Fruit fly (Drosophila melanogaster) whole organism, embryonic: ENCODE data around the gene CG31459.

Experiments
- Awh ChIP-seq: fragments of 200-800 bp; sonication (Bioruptor generic); IDR thresholded peaks from 2 replicates; pipeline ENCODE4, ENCODE4 v1.3.6; 2022; ENCODE audit warnings: missing biosample characterization, missing genetic modification characterization
- CG10565 ChIP-seq: fragments of 200-800 bp; sonication (Bioruptor generic); optimal IDR thresholded peaks from 3 replicates; lab custom pipeline; 2016; ENCODE audit warnings: missing biosample characterization, mild to moderate bottlenecking, missing genetic modification characterization
- CG10979 ChIP-seq: fragments of 200-800 bp; sonication (Bioruptor generic); optimal IDR thresholded peaks from 2 replicates; lab custom pipeline; 2018; ENCODE audit warnings: missing biosample characterization, mild to moderate bottlenecking, missing genetic modification characterization, moderate library complexity
- CG11093 ChIP-seq: fragments of 200-800 bp; sonication (Bioruptor generic); IDR thresholded peaks from 3 replicates; pipeline ENCODE4 v1.3.6; 2022; ENCODE audit warnings: missing biosample characterization, missing genetic modification characterization
- CG12744 ChIP-seq: fragments of 200-800 bp; sonication (Bioruptor generic); optimal IDR thresholded peaks from 2 replicates; lab custom pipeline; 2016; ENCODE audit warnings: missing biosample characterization, missing genetic modification characterization
- CG13775 ChIP-seq: fragments of 200-800 bp; sonication (Bioruptor generic); optimal IDR thresholded peaks from 3 replicates; lab custom pipeline; 2017; ENCODE audit warnings: missing biosample characterization, mild to moderate bottlenecking, missing genetic modification characterization
- CG13894 ChIP-seq: fragments of 200-800 bp; sonication (Bioruptor generic); optimal IDR thresholded peaks from 3 replicates; lab custom pipeline; 2018; ENCODE audit warnings: missing biosample characterization, mild to moderate bottlenecking, missing genetic modification characterization, moderate library complexity
- CG14710 ChIP-seq: fragments of 200-800 bp; sonication (Bioruptor generic); optimal IDR thresholded peaks from 3 replicates; lab custom pipeline; 2019; ENCODE audit warnings: missing biosample characterization, mild to moderate bottlenecking, missing genetic modification characterization, moderate library complexity
- CG14965 ChIP-seq: fragments of 200-800 bp; sonication (Bioruptor generic); optimal IDR thresholded peaks from 2 replicates; lab custom pipeline; 2016; ENCODE audit warnings: missing biosample characterization, missing genetic modification characterization, borderline replicate concordance
- CG15073 ChIP-seq: fragments of 200-800 bp; sonication (Bioruptor generic); optimal IDR thresholded peaks from 2 replicates; lab custom pipeline; 2016; ENCODE audit warnings: missing biosample characterization, missing genetic modification characterization
- CG17186 ChIP-seq: fragments of 200-800 bp; sonication (Bioruptor generic); optimal IDR thresholded peaks from 3 replicates; lab custom pipeline; 2017; ENCODE audit warnings: missing biosample characterization, missing genetic modification reagents, missing genetic modification characterization
- CG2889 ChIP-seq: fragments of 200-800 bp; sonication (Bioruptor generic); IDR thresholded peaks from 3 replicates; pipeline ENCODE4 v1.3.6; 2022; ENCODE audit warnings: missing biosample characterization, missing genetic modification characterization
- CG33557 ChIP-seq: fragments of 200-800 bp; sonication (Bioruptor generic); optimal IDR thresholded peaks from 2 replicates; lab custom pipeline; 2019; ENCODE audit warnings: missing biosample characterization, mild to moderate bottlenecking, missing genetic modification characterization, moderate library complexity
- CG3847 ChIP-seq: fragments of 200-800 bp; sonication (Bioruptor generic); IDR thresholded peaks from 2 replicates; pipeline ENCODE4 v1.3.6; 2022; ENCODE audit warnings: missing biosample characterization, missing genetic modification characterization
- CG4730 ChIP-seq: fragments of 200-800 bp; sonication (Bioruptor generic); IDR thresholded peaks from 2 replicates; pipeline ENCODE4 v1.3.6; 2022; ENCODE audit warnings: missing biosample characterization, missing genetic modification characterization
- CG5180 ChIP-seq: fragments of 200-800 bp; sonication (Bioruptor generic); optimal IDR thresholded peaks from 3 replicates; lab custom pipeline; 2017; ENCODE audit warnings: missing biosample characterization, missing genetic modification characterization, mild to moderate bottlenecking, moderate library complexity, missing genetic modification reagents
- CG5953 ChIP-seq: fragments of 200-800 bp; sonication (Bioruptor generic); IDR thresholded peaks from 2 replicates; pipeline ENCODE4 v1.3.6; 2022; ENCODE audit warnings: missing biosample characterization, missing genetic modification characterization
- CG6683 ChIP-seq: fragments of 200-800 bp; sonication (Bioruptor generic); optimal IDR thresholded peaks from 2 replicates; lab custom pipeline; 2017; ENCODE audit warnings: missing biosample characterization, mild to moderate bottlenecking, missing genetic modification characterization, missing genetic modification reagents
- CG6791 ChIP-seq: fragments of 200-800 bp; sonication (Bioruptor generic); IDR thresholded peaks from 3 replicates; pipeline ENCODE4 v1.3.6; 2022; ENCODE audit warnings: missing biosample characterization, missing genetic modification characterization; ENCODE audit not compliant: partially characterized antibody
- CG7372 ChIP-seq: fragments of 200-800 bp; sonication (Bioruptor generic); IDR thresholded peaks from 2 replicates; pipeline ENCODE4 v1.3.6; 2022; ENCODE audit warnings: missing biosample characterization, missing genetic modification characterization
- CG8281 ChIP-seq: fragments of 200-800 bp; sonication (Bioruptor generic); optimal IDR thresholded peaks from 2 replicates; lab custom pipeline; 2018; ENCODE audit warnings: missing biosample characterization, mild to moderate bottlenecking, missing genetic modification characterization, moderate library complexity
- CG9609 ChIP-seq: fragments of 200-800 bp; sonication (Bioruptor generic); optimal IDR thresholded peaks from 3 replicates; lab custom pipeline; 2016; ENCODE audit warnings: missing biosample characterization, missing genetic modification characterization
- Chrac-16 ChIP-seq: fragments of 200-800 bp; sonication (Bioruptor generic); optimal IDR thresholded peaks from 3 replicates; lab custom pipeline; 2016; ENCODE audit warnings: missing biosample characterization, missing genetic modification characterization
- D19A ChIP-seq: fragments of 200-800 bp; optimal IDR thresholded peaks from 3 replicates; lab custom pipeline; 2019; ENCODE audit warnings: missing biosample characterization, mild to moderate bottlenecking, missing genetic modification characterization, moderate library complexity
- ERR ChIP-seq: fragments of 200-800 bp; sonication (Bioruptor generic); optimal IDR thresholded peaks from 2 replicates; lab custom pipeline; 2016; ENCODE audit warnings: missing biosample characterization, missing genetic modification characterization
- Eip74EF ChIP-seq, 2 experiments: fragments of 200-800 bp in 1 of 2; fragments of >200 bp in 1 of 2; sonication (Bioruptor generic) in 1 of 2; optimal IDR thresholded peaks; 2 replicates each; lab custom pipeline; 2017 to 2019; ENCODE audit warnings: missing biosample characterization in 2 of 2, missing genetic modification characterization in 2 of 2, mild to moderate bottlenecking in 1 of 2, moderate library complexity in 1 of 2
- Fer3 ChIP-seq: fragments of 200-800 bp; sonication (Bioruptor generic); optimal IDR thresholded peaks from 2 replicates; lab custom pipeline; 2018; ENCODE audit warnings: missing biosample characterization, mild to moderate bottlenecking, missing genetic modification characterization, moderate library complexity
- HmgD ChIP-seq: fragments of 200-800 bp; sonication (Bioruptor generic); optimal IDR thresholded peaks from 3 replicates; lab custom pipeline; 2016; ENCODE audit warnings: missing biosample characterization, missing genetic modification characterization
- Mad ChIP-seq: fragments of 200-800 bp; sonication (Bioruptor generic); optimal IDR thresholded peaks from 2 replicates; lab custom pipeline; 2016; ENCODE audit warnings: missing biosample characterization, missing genetic modification characterization
- Med ChIP-seq: fragments of 200-800 bp; sonication (Bioruptor generic); peaks from one replicate; lab custom pipeline; 2016; ENCODE audit warnings: missing biosample characterization, missing genetic modification characterization, mild to moderate bottlenecking, inconsistent platforms, moderate library complexity
- NK7.1 ChIP-seq: fragments of 200-800 bp; sonication (Bioruptor generic); optimal IDR thresholded peaks from 3 replicates; lab custom pipeline; 2016; ENCODE audit warnings: missing biosample characterization, missing genetic modification characterization
- Nf-YA ChIP-seq: fragments of 200-800 bp; sonication (Bioruptor generic); IDR thresholded peaks from 2 replicates; pipeline ENCODE4 v1.3.6; 2022; ENCODE audit warnings: missing biosample characterization, missing genetic modification characterization
- Rx ChIP-seq: fragments of 200-800 bp; sonication (Bioruptor generic); IDR thresholded peaks from 2 replicates; pipeline ENCODE4 v1.3.6; 2022; ENCODE audit warnings: missing biosample characterization, missing genetic modification characterization
- Sin3A ChIP-seq: fragments of >200 bp; optimal IDR thresholded peaks from 2 replicates; lab custom pipeline; 2018
- Six4 ChIP-seq: fragments of 200-800 bp; sonication (Bioruptor generic); optimal IDR thresholded peaks from 2 replicates; lab custom pipeline; 2016; ENCODE audit warnings: missing biosample characterization, missing genetic modification characterization
- amos ChIP-seq: fragments of 200-800 bp; sonication (Bioruptor generic); IDR thresholded peaks from 2 replicates; pipeline ENCODE4 v1.3.6; 2022; ENCODE audit warnings: missing biosample characterization, missing genetic modification characterization; ENCODE audit not compliant: partially characterized antibody
- ara ChIP-seq: fragments of 200-800 bp; sonication (Bioruptor generic); IDR thresholded peaks from 2 replicates; pipeline ENCODE4 v1.3.6; 2022; ENCODE audit warnings: missing biosample characterization, missing genetic modification characterization
- crp ChIP-seq, 2 experiments: fragments of 200-800 bp; sonication (Bioruptor generic); optimal IDR thresholded peaks; 2 replicates in 1 of 2; 3 replicates in 1 of 2; lab custom pipeline; 2017; ENCODE audit warnings: missing biosample characterization in 2 of 2, missing genetic modification characterization in 2 of 2, mild to moderate bottlenecking in 1 of 2, moderate library complexity in 1 of 2
- disco-r ChIP-seq: fragments of 200-800 bp; sonication (Bioruptor generic); optimal IDR thresholded peaks from 2 replicates; lab custom pipeline; 2016; ENCODE audit warnings: missing biosample characterization, missing genetic modification characterization
- fd102C ChIP-seq: fragments of 200-800 bp; sonication (Bioruptor generic); optimal IDR thresholded peaks from 2 replicates; lab custom pipeline; 2018; ENCODE audit warnings: missing biosample characterization, mild to moderate bottlenecking, missing genetic modification characterization, moderate library complexity
- hbn ChIP-seq: fragments of 200-800 bp; sonication (Bioruptor generic); IDR thresholded peaks from 2 replicates; pipeline ENCODE4 v1.3.6; 2022; ENCODE audit warnings: missing biosample characterization, missing genetic modification characterization; ENCODE audit not compliant: partially characterized antibody
- nerfin-1 ChIP-seq: fragments of 200-800 bp; sonication (Bioruptor generic); optimal IDR thresholded peaks from 3 replicates; lab custom pipeline; 2019; ENCODE audit warnings: missing biosample characterization, mild to moderate bottlenecking, missing genetic modification characterization, moderate library complexity
- pzg ChIP-seq: fragments of 200-800 bp; sonication (Bioruptor generic); optimal IDR thresholded peaks from 3 replicates; lab custom pipeline; 2018; ENCODE audit warnings: missing biosample characterization, mild to moderate bottlenecking, missing genetic modification characterization, moderate library complexity
- ro ChIP-seq: fragments of 200-800 bp; sonication (Bioruptor generic); IDR thresholded peaks from 2 replicates; pipeline ENCODE4 v1.3.6; 2022; ENCODE audit warnings: missing biosample characterization, missing genetic modification characterization
- slp2 ChIP-seq: fragments of 200-800 bp; sonication (Bioruptor generic); optimal IDR thresholded peaks from 2 replicates; lab custom pipeline; 2016; ENCODE audit warnings: missing biosample characterization, missing genetic modification characterization
- twi ChIP-seq: fragments of 200-800 bp; optimal IDR thresholded peaks from 2 replicates; lab custom pipeline; 2019; ENCODE audit warnings: missing biosample characterization, mild to moderate bottlenecking, missing genetic modification characterization, moderate library complexity

The CG31459 gene

dm6 chr3R:19880431-19880939 is 39.8 kb downstream of the CG31459 start (continued):
- TF ChIP-seq CG14965 (no peak), CG2889 (no peak), Rx (no peak), Awh (0 out of 2 replicates have a peak, but pooled peaks have one; percentile 20), CG5180 (GFP tag; lab: Kevin White, UChicago) (peak; percentile 40)

- TF ChIP-seq pzg (GFP tag; lab: Kevin White, UChicago) (no peak), NK7.1 (no peak), CG4730 (GFP tag; lab: Robert Waterston, UW) (no peak), Mad (no peak), CG6683 (GFP tag; lab: Kevin White, UChicago) (no peak), HmgD (GFP tag; lab: Kevin White, UChicago) (no peak), hbn (GFP tag; lab: Robert Waterston, UW) (no peak), amos (no peak), CG10565 (GFP tag; lab: Kevin White, UChicago) (no peak), CG8281 (tag; lab: Kevin White, UChicago) (no peak), CG7372 (GFP tag; lab: Robert Waterston, UW) (peak; percentile 94), Six4 (no peak), disco-r (GFP tag; lab: Kevin White, UChicago) (no peak), Fer3 (no peak), Nf-YA (GFP tag; lab: Robert Waterston, UW) (no peak), D19A (tag; lab: Kevin White, UChicago) (no peak), CG10979 (tag; lab: Kevin White, UChicago) (peak; percentile 23), crp (GFP tag; optimal IDR thresholded peaks at IDR 0.05; lab: Kevin White, UChicago) (no peak), CG13894 (tag; lab: Kevin White, UChicago) (no peak), Med (GFP tag; lab: Kevin White, UChicago) (peak; percentile 46), CG3847 (GFP tag; lab: Robert Waterston, UW) (no peak), CG12744 (GFP tag; lab: Kevin White, UChicago) (no peak)
Observed at dm6 chr3R:19888156-19888784, 47.6 kb downstream of the CG31459 start, which contains the start of gene ninaE. ninaE (minus strand) TSS chr3R:19888206.

dm6 chr3R:19889603-19890187 is 49.0 kb downstream of the CG31459 start:
- peak; percentile 30 for TF ChIP-seq twi (tag; lab: Kevin White, UChicago)
- TF ChIP-seq CG11093 (GFP tag; lab: Robert Waterston, UW) = 0 out of 3 replicates have a peak, but pooled peaks have one; percentile 35
- TF ChIP-seq CG10565 (GFP tag; lab: Kevin White, UChicago) = no peak
- TF ChIP-seq ro (GFP tag; lab: Robert Waterston, UW) = no peak
- peak; percentile 43 for TF ChIP-seq CG13775
- no peak for TF ChIP-seq CG33557
- TF ChIP-seq CG9609 = peak; percentile 2
- TF ChIP-seq hbn (GFP tag; lab: Robert Waterston, UW) = peak; percentile 21; the same call in 1 of the 2 replicates
- no peak for TF ChIP-seq fd102C (GFP tag; lab: Kevin White, UChicago)
- no peak for TF ChIP-seq ERR
- TF ChIP-seq CG6791 (GFP tag; lab: Robert Waterston, UW) = no peak
- TF ChIP-seq nerfin-1 (tag; lab: Kevin White, UChicago) = peak; percentile 31
- TF ChIP-seq Rx = no peak
- TF ChIP-seq Chrac-16 (GFP tag; lab: Kevin White, UChicago) = peak; percentile 42
- TF ChIP-seq Sin3A = no peak
- TF ChIP-seq CG14710 (tag; lab: Kevin White, UChicago) = peak; percentile 56
- TF ChIP-seq CG17186 = no peak
- no peak for TF ChIP-seq CG5953 (GFP tag; lab: Robert Waterston, UW)
- TF ChIP-seq CG15073 (GFP tag; lab: Kevin White, UChicago) = no peak
- peak in 1 of 2 experiments; percentile 76 for TF ChIP-seq Eip74EF (GFP tag; optimal IDR thresholded peaks at IDR 0.05; lab: Kevin White, UChicago)
- TF ChIP-seq slp2 (GFP tag; lab: Kevin White, UChicago) = no peak
- TF ChIP-seq ara (GFP tag; lab: Robert Waterston, UW) = 0 out of 2 replicates have a peak, but pooled peaks have one; percentile 7
- TF ChIP-seq Six4 = peak; percentile 69
